Worm (Caenorhabditis elegans) whole organism, L4/young adult: ENCODE results near the gene qars-1.

Experiments
- W03F9.2 ChIP-seq: fragments of 150-350 bp; optimal IDR thresholded peaks from 2 replicates; lab custom pipeline; 2014; ENCODE audit warnings: missing biosample characterization, missing genetic modification characterization
- him-1 ChIP-seq: sonication (generic microtip); optimal IDR thresholded peaks from 2 replicates; lab custom pipeline; 2016; ENCODE audit warnings: missing genotype, missing genetic modification reagents, missing genetic modification characterization, missing compliant biosample characterization

ce11 chrIV:15029565-15029964 is 16.6 kb upstream of the qars-1 start:
- no peak for TF ChIP-seq him-1 (tag; lab: Kevin White, UChicago)
- TF ChIP-seq W03F9.2 (tag; lab: Kevin White, UChicago), result no peak
